Fruit fly (Drosophila melanogaster) whole organism, embryonic: ENCODE data around the gene SkpE.

ENCODE experiments used
- Atf-2 ChIP-seq: fragments of 200-800 bp; sonication (Bioruptor generic); optimal IDR thresholded peaks from 2 replicates; lab custom pipeline; 2016; ENCODE audit warnings: missing biosample characterization, missing genetic modification characterization
- CG10209 ChIP-seq: fragments of 200-800 bp; sonication (Bioruptor generic); optimal IDR thresholded peaks from 3 replicates; lab custom pipeline; 2017; ENCODE audit warnings: missing biosample characterization, mild to moderate bottlenecking, missing genetic modification characterization, missing genetic modification reagents
- CG10431 ChIP-seq: fragments of 200-800 bp; sonication (Bioruptor generic); optimal IDR thresholded peaks from 3 replicates; lab custom pipeline; 2018; ENCODE audit warnings: missing biosample characterization, mild to moderate bottlenecking, missing genetic modification characterization
- CG12236 ChIP-seq: fragments of 200-800 bp; sonication (Bioruptor generic); optimal IDR thresholded peaks from 2 replicates; lab custom pipeline; 2016; ENCODE audit warnings: missing biosample characterization, missing genetic modification characterization
- CG13287 ChIP-seq: fragments of 200-800 bp; sonication (Bioruptor generic); IDR thresholded peaks from 2 replicates; pipeline ENCODE4 v1.3.6; 2022; ENCODE audit warnings: missing biosample characterization, missing genetic modification characterization; ENCODE audit not compliant: partially characterized antibody
- CG1603 ChIP-seq: fragments of 200-800 bp; sonication (Bioruptor generic); optimal IDR thresholded peaks from 2 replicates; lab custom pipeline; 2019; ENCODE audit warnings: missing biosample characterization, mild to moderate bottlenecking, missing genetic modification characterization, moderate library complexity
- CG17361 ChIP-seq: fragments of 200-800 bp; sonication (Bioruptor generic); IDR thresholded peaks from 3 replicates; pipeline ENCODE4 v1.3.6; 2022; ENCODE audit warnings: missing biosample characterization, missing genetic modification characterization
- CG18599 ChIP-seq: fragments of 200-800 bp; sonication (Bioruptor generic); optimal IDR thresholded peaks from 3 replicates; lab custom pipeline; 2017; ENCODE audit warnings: missing biosample characterization, missing genetic modification characterization, mild to moderate bottlenecking, moderate library complexity, missing genetic modification reagents
- CG2199 ChIP-seq: fragments of 200-800 bp; sonication (Bioruptor generic); IDR thresholded peaks from 3 replicates; pipeline ENCODE4 v1.3.6; 2022; ENCODE audit warnings: missing biosample characterization, missing genetic modification characterization
- CG30403 ChIP-seq: fragments of 200-800 bp; sonication (Bioruptor generic); optimal IDR thresholded peaks from 3 replicates; lab custom pipeline; 2016; ENCODE audit warnings: missing biosample characterization, missing genetic modification characterization
- CG31365 ChIP-seq: fragments of 200-800 bp; sonication (Bioruptor generic); optimal IDR thresholded peaks from 2 replicates; lab custom pipeline; 2018; ENCODE audit warnings: missing biosample characterization, mild to moderate bottlenecking, missing genetic modification characterization
- CG31441 ChIP-seq: fragments of 200-800 bp; sonication (Bioruptor generic); IDR thresholded peaks from 2 replicates; pipeline ENCODE4 v1.3.6; 2022; ENCODE audit warnings: missing biosample characterization, missing genetic modification characterization
- CG3407 ChIP-seq: fragments of 200-800 bp; sonication (Bioruptor generic); optimal IDR thresholded peaks from 2 replicates; lab custom pipeline; 2018; ENCODE audit warnings: missing biosample characterization, mild to moderate bottlenecking, missing genetic modification characterization
- CG3726 ChIP-seq: fragments of 200-800 bp; sonication (Bioruptor generic); IDR thresholded peaks from 3 replicates; pipeline ENCODE4, ENCODE4 v1.3.6; 2022; ENCODE audit warnings: missing biosample characterization, missing genetic modification characterization
- CG4282 ChIP-seq: fragments of 200-800 bp; sonication (Bioruptor generic); optimal IDR thresholded peaks from 2 replicates; lab custom pipeline; 2016; ENCODE audit warnings: missing biosample characterization, missing genetic modification characterization
- CG4360 ChIP-seq: fragments of 200-800 bp; sonication (Bioruptor generic); IDR thresholded peaks from 2 replicates; pipeline ENCODE4 v1.3.6; 2022; ENCODE audit warnings: missing biosample characterization, missing genetic modification characterization
- CG6175 ChIP-seq: fragments of 200-800 bp; sonication (Bioruptor generic); IDR thresholded peaks from 3 replicates; pipeline ENCODE4 v1.3.6; 2022; ENCODE audit warnings: missing biosample characterization, missing genetic modification characterization
- CG8359 ChIP-seq: fragments of 200-800 bp; sonication (Bioruptor generic); optimal IDR thresholded peaks from 2 replicates; lab custom pipeline; 2017; ENCODE audit warnings: missing biosample characterization, mild to moderate bottlenecking, missing genetic modification characterization, borderline replicate concordance
- CG8478 ChIP-seq: fragments of >200 bp; optimal IDR thresholded peaks from 2 replicates; lab custom pipeline; 2018
- CG9876 ChIP-seq: fragments of 200-800 bp; sonication (Bioruptor generic); optimal IDR thresholded peaks from 2 replicates; lab custom pipeline; 2016; ENCODE audit warnings: missing biosample characterization, missing genetic modification characterization
- CoRest ChIP-seq: fragments of 200-800 bp; sonication (Bioruptor generic); optimal IDR thresholded peaks from 3 replicates; lab custom pipeline; 2018; ENCODE audit warnings: missing biosample characterization, mild to moderate bottlenecking, missing genetic modification characterization, moderate library complexity
- D19B ChIP-seq: fragments of 200-800 bp; sonication (Bioruptor generic); optimal IDR thresholded peaks from 2 replicates; lab custom pipeline; 2017; ENCODE audit warnings: missing biosample characterization, mild to moderate bottlenecking, missing genetic modification characterization
- Dip3 ChIP-seq: fragments of 200-800 bp; sonication (Bioruptor generic); optimal IDR thresholded peaks from 3 replicates; lab custom pipeline; 2016; ENCODE audit warnings: missing biosample characterization, missing genetic modification characterization
- Elba2 ChIP-seq: fragments of 200-800 bp; sonication (Bioruptor generic); optimal IDR thresholded peaks from 3 replicates; lab custom pipeline; 2016; ENCODE audit warnings: missing biosample characterization, missing genetic modification characterization
- Hr78 ChIP-seq, 2 experiments: fragments of 200-800 bp in 1 of 2; fragments of >200 bp in 1 of 2; sonication (Bioruptor generic) in 1 of 2; optimal IDR thresholded peaks; 2 replicates each; lab custom pipeline; 2017 to 2019; ENCODE audit warnings: missing biosample characterization in 2 of 2, missing genetic modification characterization in 2 of 2, mild to moderate bottlenecking in 1 of 2, moderate library complexity in 1 of 2
- Lpt ChIP-seq: fragments of >200 bp; optimal IDR thresholded peaks from 2 replicates; lab custom pipeline; 2018; ENCODE audit warnings: missing biosample characterization, missing genetic modification characterization
- MBD-R2 ChIP-seq: fragments of 200-800 bp; sonication (Bioruptor generic); IDR thresholded peaks from 2 replicates; pipeline ENCODE4 v1.3.6; 2022; ENCODE audit warnings: missing biosample characterization, missing genetic modification characterization
- Med ChIP-seq: fragments of 200-800 bp; sonication (Bioruptor generic); peaks from one replicate; lab custom pipeline; 2016; ENCODE audit warnings: missing biosample characterization, missing genetic modification characterization, mild to moderate bottlenecking, inconsistent platforms, moderate library complexity
- Taf1 ChIP-seq: fragments of 200-800 bp; sonication (Bioruptor generic); IDR thresholded peaks from 2 replicates; pipeline ENCODE4 v1.3.6; 2022; ENCODE audit warnings: missing biosample characterization, missing genetic modification characterization
- Xrp1 ChIP-seq: fragments of 200-800 bp; sonication (Bioruptor generic); IDR thresholded peaks from 2 replicates; pipeline ENCODE4 v1.3.6; 2022; ENCODE audit warnings: missing biosample characterization, missing genetic modification characterization
- bab2 ChIP-seq: fragments of 200-800 bp; sonication (Bioruptor generic); optimal IDR thresholded peaks from 2 replicates; lab custom pipeline; 2016; ENCODE audit warnings: missing biosample characterization, missing genetic modification characterization
- bigmax ChIP-seq: fragments of 200-800 bp; sonication (Bioruptor generic); optimal IDR thresholded peaks from 2 replicates; lab custom pipeline; 2018; ENCODE audit warnings: missing biosample characterization, mild to moderate bottlenecking, missing genetic modification characterization
- br ChIP-seq: fragments of >200 bp; optimal IDR thresholded peaks from 2 replicates; lab custom pipeline; 2017
- ci ChIP-seq: fragments of 200-800 bp; sonication (Bioruptor generic); IDR thresholded peaks from 3 replicates; pipeline ENCODE4 v1.3.6; 2022; ENCODE audit warnings: missing biosample characterization, missing genetic modification characterization
- crol ChIP-seq: fragments of 200-800 bp; sonication (Bioruptor generic); IDR thresholded peaks from 2 replicates; pipeline ENCODE4 v1.3.6; 2022; ENCODE audit warnings: missing biosample characterization, missing genetic modification characterization
- da ChIP-seq: fragments of 200-800 bp; sonication (Bioruptor generic); optimal IDR thresholded peaks from 2 replicates; lab custom pipeline; 2016; ENCODE audit warnings: missing biosample characterization, missing genetic modification characterization
- dati ChIP-seq: fragments of 200-800 bp; sonication (Bioruptor generic); IDR thresholded peaks from 2 replicates; pipeline ENCODE4 v1.3.6; 2022; ENCODE audit warnings: missing biosample characterization, missing genetic modification characterization
- gem ChIP-seq: fragments of 200-800 bp; sonication (Bioruptor generic); optimal IDR thresholded peaks from 2 replicates; lab custom pipeline; 2019; ENCODE audit warnings: missing biosample characterization, mild to moderate bottlenecking, missing genetic modification characterization, moderate library complexity
- gfzf ChIP-seq: fragments of 200-800 bp; sonication (Bioruptor generic); optimal IDR thresholded peaks from 2 replicates; lab custom pipeline; 2016; ENCODE audit warnings: missing biosample characterization, mild to moderate bottlenecking, missing genetic modification characterization, moderate library complexity
- grau ChIP-seq: fragments of 200-800 bp; optimal IDR thresholded peaks from 3 replicates; lab custom pipeline; 2019; ENCODE audit warnings: missing biosample characterization, mild to moderate bottlenecking, missing genetic modification characterization, moderate library complexity
- gro ChIP-seq: fragments of 200-800 bp; sonication (Bioruptor generic); optimal IDR thresholded peaks from 2 replicates; lab custom pipeline; 2016; ENCODE audit warnings: missing biosample characterization, missing genetic modification characterization
- ken ChIP-seq: fragments of 200-800 bp; sonication (Bioruptor generic); IDR thresholded peaks from 3 replicates; pipeline ENCODE4 v1.3.6; 2022; ENCODE audit warnings: missing biosample characterization, missing genetic modification characterization
- lbe ChIP-seq: fragments of 200-800 bp; sonication (Bioruptor generic); optimal IDR thresholded peaks from 2 replicates; lab custom pipeline; 2016; ENCODE audit warnings: missing biosample characterization, mild to moderate bottlenecking, missing genetic modification characterization
- peb ChIP-seq: fragments of 200-800 bp; sonication (Bioruptor generic); IDR thresholded peaks from 2 replicates; pipeline ENCODE4 v1.3.6; 2022; ENCODE audit warnings: missing biosample characterization, missing genetic modification characterization
- phol ChIP-seq: fragments of 200-800 bp; sonication (Bioruptor generic); optimal IDR thresholded peaks from 3 replicates; lab custom pipeline; 2018; ENCODE audit warnings: missing biosample characterization, mild to moderate bottlenecking, missing genetic modification characterization, moderate library complexity
- ranshi ChIP-seq: fragments of 200-800 bp; sonication (Bioruptor generic); IDR thresholded peaks from 2 replicates; pipeline ENCODE4 v1.3.6; 2022; ENCODE audit warnings: missing biosample characterization, missing genetic modification characterization
- schlank ChIP-seq: fragments of 200-800 bp; sonication (Bioruptor generic); optimal IDR thresholded peaks from 2 replicates; lab custom pipeline; 2018; ENCODE audit warnings: missing biosample characterization, mild to moderate bottlenecking, missing genetic modification characterization
- sens-2 ChIP-seq: fragments of 200-800 bp; sonication (Bioruptor generic); IDR thresholded peaks from 2 replicates; pipeline ENCODE4 v1.3.6; 2022; ENCODE audit warnings: missing biosample characterization, missing genetic modification characterization
- sug ChIP-seq: fragments of 200-800 bp; optimal IDR thresholded peaks from 2 replicates; lab custom pipeline; 2019; ENCODE audit warnings: missing biosample characterization, mild to moderate bottlenecking, missing genetic modification characterization, moderate library complexity
- toy ChIP-seq: fragments of 200-800 bp; sonication (Bioruptor generic); IDR thresholded peaks from 2 replicates; pipeline ENCODE4 v1.3.6; 2022; ENCODE audit warnings: missing biosample characterization, missing genetic modification characterization
- unpg ChIP-seq: fragments of 200-800 bp; sonication (Bioruptor generic); optimal IDR thresholded peaks from 3 replicates; lab custom pipeline; 2018; ENCODE audit warnings: missing biosample characterization, mild to moderate bottlenecking, missing genetic modification characterization, moderate library complexity
- wor ChIP-seq: fragments of 200-800 bp; sonication (Bioruptor generic); IDR thresholded peaks from 2 replicates; pipeline ENCODE4 v1.3.6; 2022; ENCODE audit warnings: missing biosample characterization, missing genetic modification characterization
- zfh2 ChIP-seq: fragments of 200-800 bp; sonication (Bioruptor generic); optimal IDR thresholded peaks from 2 replicates; lab custom pipeline; 2016; ENCODE audit warnings: missing biosample characterization, missing genetic modification characterization

The SkpE gene

dm6 chrX:19867007-19867406 lies 43.1 kb upstream of the SkpE start (continued):
- no peak for TF ChIP-seq CG13287
- no peak for TF ChIP-seq Xrp1 (GFP tag; lab: Robert Waterston, UW)
- peak; percentile 15 for TF ChIP-seq CG1603 (tag; lab: Kevin White, UChicago)
- no peak for TF ChIP-seq sens-2 (GFP tag; lab: Robert Waterston, UW)
- TF ChIP-seq CG8359 (GFP tag; lab: Kevin White, UChicago): no peak
- TF ChIP-seq CG10209: no peak
- no peak for TF ChIP-seq CG31365 (tag; lab: Kevin White, UChicago)
- TF ChIP-seq grau (tag; lab: Kevin White, UChicago): peak; percentile 81
- TF ChIP-seq CG3726: no peak
- TF ChIP-seq gfzf: no peak
- peak; percentile 69 for TF ChIP-seq CG8478 (lab: Kevin White, UChicago)
- TF ChIP-seq ken (GFP tag; lab: Robert Waterston, UW): no peak
- TF ChIP-seq Med: peak; percentile 78
- TF ChIP-seq Elba2 (GFP tag; lab: Kevin White, UChicago): no peak
- TF ChIP-seq MBD-R2 (GFP tag; lab: Robert Waterston, UW): no peak; the same call in 1 of the 2 replicates
- TF ChIP-seq sug: no peak
- TF ChIP-seq Atf-2 (GFP tag; lab: Kevin White, UChicago): no peak
- no peak for TF ChIP-seq zfh2 (GFP tag; lab: Kevin White, UChicago)
- TF ChIP-seq CG30403 (GFP tag; lab: Kevin White, UChicago): no peak
- TF ChIP-seq Taf1 (GFP tag; lab: Robert Waterston, UW): no peak
- no peak for TF ChIP-seq Dip3 (GFP tag; lab: Kevin White, UChicago)
- peak; percentile 98 for TF ChIP-seq CG4360 (GFP tag; lab: Robert Waterston, UW)
- TF ChIP-seq peb (GFP tag; lab: Robert Waterston, UW): no peak
- 0 out of 3 replicates have a peak, but pooled peaks have one; percentile 8 for TF ChIP-seq CG6175 (GFP tag; lab: Robert Waterston, UW)
- TF ChIP-seq CG17361 (GFP tag; lab: Robert Waterston, UW): 0 out of 3 replicates have a peak, but pooled peaks have one; percentile 29
- no peak for TF ChIP-seq unpg (GFP tag; lab: Kevin White, UChicago)
- TF ChIP-seq CG3407 (GFP tag; lab: Kevin White, UChicago): no peak
- no peak for TF ChIP-seq bigmax (GFP tag; lab: Kevin White, UChicago)
- TF ChIP-seq crol (GFP tag; lab: Robert Waterston, UW): peak; percentile 91
- no peak for TF ChIP-seq br
- TF ChIP-seq bab2 (GFP tag; lab: Kevin White, UChicago): no peak
- peak in 1 of 2 experiments; percentile 37 for TF ChIP-seq Hr78 (GFP tag; optimal IDR thresholded peaks at IDR 0.05; lab: Kevin White, UChicago)
- TF ChIP-seq CG31441 (GFP tag; lab: Robert Waterston, UW): no peak
- TF ChIP-seq ci (GFP tag; lab: Robert Waterston, UW): peak; percentile 44; the same call in 1 of the 3 replicates
- TF ChIP-seq CoRest: no peak
- TF ChIP-seq D19B (GFP tag; lab: Kevin White, UChicago): no peak
- no peak for TF ChIP-seq CG12236 (GFP tag; lab: Kevin White, UChicago)
- no peak for TF ChIP-seq wor
- TF ChIP-seq Lpt (GFP tag; lab: Kevin White, UChicago): no peak
- no peak for TF ChIP-seq ranshi (GFP tag; lab: Robert Waterston, UW)
- TF ChIP-seq gem (tag; lab: Kevin White, UChicago): peak; percentile 24
- no peak for TF ChIP-seq CG9876 (GFP tag; lab: Kevin White, UChicago)
- TF ChIP-seq lbe (GFP tag; lab: Kevin White, UChicago): no peak
- TF ChIP-seq da (GFP tag; lab: Kevin White, UChicago): peak; percentile 1
- TF ChIP-seq gro (GFP tag; lab: Kevin White, UChicago): no peak
- TF ChIP-seq dati (GFP tag; lab: Robert Waterston, UW): no peak
- TF ChIP-seq CG10431: no peak
- TF ChIP-seq CG4282 (GFP tag; lab: Kevin White, UChicago): no peak
- TF ChIP-seq schlank (tag; lab: Kevin White, UChicago): no peak
- no peak for TF ChIP-seq toy
- TF ChIP-seq phol: peak; percentile 4
- TF ChIP-seq CG18599 (GFP tag; lab: Kevin White, UChicago): peak; percentile 18
- 0 out of 3 replicates have a peak, but pooled peaks have one; percentile 31 for TF ChIP-seq CG2199 (GFP tag; lab: Robert Waterston, UW)
